Fruit fly (Drosophila melanogaster) whole organism, pupa: ENCODE measurements around the gene p38c.

ENCODE experiments used
- CG10348 ChIP-seq: fragments of 200-800 bp; sonication (Bioruptor generic); IDR thresholded peaks from 2 replicates; pipeline ENCODE4 v1.3.6; 2022; ENCODE audit warnings: missing biosample characterization, missing genetic modification characterization
- CG12605 ChIP-seq: fragments of 200-800 bp; sonication (Bioruptor generic); IDR thresholded peaks from 2 replicates; pipeline ENCODE4 v1.3.6; 2022; ENCODE audit warnings: missing biosample characterization, missing genetic modification characterization
- CG14655 ChIP-seq: fragments of 200-800 bp; sonication (Bioruptor generic); optimal IDR thresholded peaks from 3 replicates; lab custom pipeline; 2017; ENCODE audit warnings: mild to moderate bottlenecking, missing biosample characterization, missing genetic modification reagents, missing genetic modification characterization
- CG17806 ChIP-seq: fragments of 200-800 bp; sonication (Bioruptor generic); optimal IDR thresholded peaks from 2 replicates; lab custom pipeline; 2018; ENCODE audit warnings: missing biosample characterization, mild to moderate bottlenecking, missing genetic modification characterization, moderate library complexity
- CG34367 ChIP-seq: fragments of 200-800 bp; sonication (Bioruptor generic); optimal IDR thresholded peaks from 2 replicates; lab custom pipeline; 2018; ENCODE audit warnings: missing biosample characterization, mild to moderate bottlenecking, missing genetic modification characterization
- CG4496 ChIP-seq: fragments of 200-800 bp; sonication (Bioruptor generic); IDR thresholded peaks from 3 replicates; pipeline ENCODE4 v1.3.6; 2022; ENCODE audit warnings: missing biosample characterization, missing genetic modification characterization
- CG8159 ChIP-seq: fragments of 200-800 bp; sonication (Bioruptor generic); optimal IDR thresholded peaks from 3 replicates; lab custom pipeline; 2018; ENCODE audit warnings: missing biosample characterization, mild to moderate bottlenecking, missing genetic modification characterization, moderate library complexity
- CG9948 ChIP-seq: fragments of 200-800 bp; sonication (Bioruptor generic); optimal IDR thresholded peaks from 2 replicates; lab custom pipeline; 2018; ENCODE audit warnings: missing biosample characterization, mild to moderate bottlenecking, missing genetic modification characterization, moderate library complexity
- EcR ChIP-seq: fragments of 200-800 bp; sonication (Bioruptor generic); optimal IDR thresholded peaks from 3 replicates; lab custom pipeline; 2019; ENCODE audit warnings: missing biosample characterization, missing genetic modification characterization, mild to moderate bottlenecking, moderate library complexity, missing genetic modification reagents
- Pif1B ChIP-seq: fragments of 200-800 bp; sonication (Bioruptor generic); optimal IDR thresholded peaks from 3 replicates; lab custom pipeline; 2016; ENCODE audit warnings: missing biosample characterization, missing genetic modification characterization
- fd96Ca ChIP-seq: fragments of 200-800 bp; sonication (Bioruptor generic); IDR thresholded peaks from 3 replicates; pipeline ENCODE4 v1.3.6; 2022; ENCODE audit warnings: missing biosample characterization, missing genetic modification characterization
- gl ChIP-seq: fragments of 200-800 bp; sonication (Bioruptor generic); optimal IDR thresholded peaks from 2 replicates; lab custom pipeline; 2018; ENCODE audit warnings: missing biosample characterization, mild to moderate bottlenecking, missing genetic modification characterization
- rn ChIP-seq: fragments of 200-800 bp; sonication (Bioruptor generic); IDR thresholded peaks from 2 replicates; pipeline ENCODE4 v1.3.6; 2022; ENCODE audit warnings: missing biosample characterization, missing genetic modification characterization

DNA sequence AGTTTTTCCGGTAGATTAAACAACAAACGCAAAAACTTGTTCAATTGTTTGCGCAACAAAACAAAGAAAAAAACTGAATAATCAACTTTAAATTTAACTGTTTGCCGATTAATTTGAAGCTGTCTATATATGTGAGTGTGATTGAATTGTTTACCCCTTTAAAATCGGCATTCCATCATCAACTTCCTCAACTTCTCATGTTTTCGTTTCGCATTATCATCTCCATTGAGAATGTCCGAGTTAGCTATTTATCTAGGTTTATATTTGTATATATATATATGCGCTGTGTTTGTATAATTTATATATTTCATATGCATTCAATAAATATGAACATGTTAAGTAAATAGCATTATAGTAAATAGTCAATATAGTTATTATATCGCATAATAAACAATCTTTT, 47.6 kb downstream of the p38c start:
- TF ChIP-seq fd96Ca: no peak
- no peak for TF ChIP-seq rn
- TF ChIP-seq EcR: no peak
- TF ChIP-seq CG9948: no peak
- no peak for TF ChIP-seq CG4496 (GFP tag; lab: Robert Waterston, UW)
- no peak for TF ChIP-seq CG8159 (tag; lab: Kevin White, UChicago)
- no peak for TF ChIP-seq CG17806
- no peak for TF ChIP-seq Pif1B
- no peak for TF ChIP-seq CG34367 (tag; lab: Kevin White, UChicago)
- TF ChIP-seq CG12605 (GFP tag; lab: Robert Waterston, UW): no peak
- no peak for TF ChIP-seq CG14655 (GFP tag; lab: Kevin White, UChicago)
- no peak for TF ChIP-seq gl (tag; lab: Kevin White, UChicago)
- TF ChIP-seq CG10348: no peak
